Worm (Caenorhabditis elegans) whole organism, early embryonic: ENCODE measurements around the gene W04G3.12.
A peak's percentile ranks its signal among the peaks of the same experiment; 100 is the strongest.

ENCODE experiments used
- B0310.2 ChIP-seq: sonication (generic microtip); optimal IDR thresholded peaks from 2 replicates; lab custom pipeline; 2016; ENCODE audit warnings: mild to moderate bottlenecking, missing genetic modification characterization, missing compliant biosample characterization
- F13C5.2 ChIP-seq: sonication (generic microtip); optimal IDR thresholded peaks from 2 replicates; lab custom pipeline; 2017; ENCODE audit warnings: mild to moderate bottlenecking, missing genetic modification characterization, inconsistent platforms, missing compliant biosample characterization
- aly-1 ChIP-seq: sonication (generic microtip); optimal IDR thresholded peaks from 2 replicates; lab custom pipeline; 2016; ENCODE audit warnings: missing genetic modification characterization, missing compliant biosample characterization
- ama-1 ChIP-seq: fragments of 150-350 bp; optimal IDR thresholded peaks from 2 replicates; lab custom pipeline; 2014
- ceh-36 ChIP-seq: sonication (generic microtip); optimal IDR thresholded peaks from 2 replicates; lab custom pipeline; 2016; ENCODE audit warnings: missing genetic modification characterization, inconsistent platforms, missing compliant biosample characterization
- ets-7 ChIP-seq: sonication (generic microtip); optimal IDR thresholded peaks from 2 replicates; lab custom pipeline; 2016; ENCODE audit warnings: missing genotype, missing genetic modification characterization, missing compliant biosample characterization
- flt-1 ChIP-seq: fragments of 200-800 bp; sonication (Bioruptor generic); IDR thresholded peaks from 2 replicates; pipeline ENCODE4 v1.3.6; 2022; ENCODE audit warnings: missing genetic modification characterization, missing compliant biosample characterization
- hmbx-1 ChIP-seq: sonication (generic microtip); optimal IDR thresholded peaks from 2 replicates; lab custom pipeline; 2016; ENCODE audit warnings: mild to moderate bottlenecking, missing genetic modification characterization, missing compliant biosample characterization
- hmg-4 ChIP-seq: fragments of 200-800 bp; sonication (Bioruptor generic); optimal IDR thresholded peaks from 2 replicates; lab custom pipeline; 2018; ENCODE audit warnings: mild to moderate bottlenecking, missing genetic modification characterization, missing compliant biosample characterization
- hnd-1 ChIP-seq: sonication (generic microtip); optimal IDR thresholded peaks from 2 replicates; lab custom pipeline; 2016; ENCODE audit warnings: missing genetic modification characterization, missing compliant biosample characterization
- pes-1 ChIP-seq: fragments of 200-800 bp; sonication (Bioruptor generic); IDR thresholded peaks from 2 replicates; pipeline ENCODE4 v1.3.6; 2022; ENCODE audit warnings: missing genetic modification reagents, missing genetic modification characterization, missing compliant biosample characterization
- scrt-1 ChIP-seq: fragments of 200-800 bp; sonication (Bioruptor generic); IDR thresholded peaks from 2 replicates; pipeline ENCODE4 v1.3.6; 2022; ENCODE audit warnings: missing genetic modification characterization, missing compliant biosample characterization
- sea-1 ChIP-seq: fragments of 200-800 bp; sonication (Bioruptor generic); conservative IDR thresholded peaks from 2 replicates; pipeline ENCODE4 v1.3.6; 2022; ENCODE audit warnings: missing genetic modification characterization, missing compliant biosample characterization
- tbx-11 ChIP-seq: fragments of 200-800 bp; sonication (Bioruptor generic); IDR thresholded peaks from 2 replicates; pipeline ENCODE4 v1.3.6; 2022; ENCODE audit warnings: missing genetic modification characterization, missing compliant biosample characterization
- tbx-37 ChIP-seq: fragments of 200-800 bp; sonication (Bioruptor generic); conservative IDR thresholded peaks from 2 replicates; pipeline ENCODE4 v1.3.6; 2022; ENCODE audit warnings: missing genetic modification reagents, missing genetic modification characterization, missing compliant biosample characterization
- tra-4 ChIP-seq: sonication (generic microtip); optimal IDR thresholded peaks from 2 replicates; lab custom pipeline; 2017; ENCODE audit warnings: missing genetic modification characterization, missing compliant biosample characterization

Gene W04G3.12

ce11 chrX:11031047-11031695 is 45.4 kb downstream of the W04G3.12 start:
- TF ChIP-seq ceh-36 (tag; lab: Kevin White, UChicago) (peak; percentile 20), F13C5.2 (tag; lab: Kevin White, UChicago) (peak; percentile 40), scrt-1 (no peak), tbx-11 (no peak), pes-1 (GFP tag; lab: Robert Waterston, UW) (0 out of 2 replicates have a peak, but pooled peaks have one; percentile 19), hmg-4 (GFP tag; lab: Kevin White, UChicago) (peak; percentile 98), flt-1 (GFP tag; lab: Robert Waterston, UW) (peak; percentile 44; the same call in 1 of the 2 replicates), ets-7 (tag; lab: Kevin White, UChicago) (peak; percentile 74), tra-4 (peak; percentile 4)

DNA sequence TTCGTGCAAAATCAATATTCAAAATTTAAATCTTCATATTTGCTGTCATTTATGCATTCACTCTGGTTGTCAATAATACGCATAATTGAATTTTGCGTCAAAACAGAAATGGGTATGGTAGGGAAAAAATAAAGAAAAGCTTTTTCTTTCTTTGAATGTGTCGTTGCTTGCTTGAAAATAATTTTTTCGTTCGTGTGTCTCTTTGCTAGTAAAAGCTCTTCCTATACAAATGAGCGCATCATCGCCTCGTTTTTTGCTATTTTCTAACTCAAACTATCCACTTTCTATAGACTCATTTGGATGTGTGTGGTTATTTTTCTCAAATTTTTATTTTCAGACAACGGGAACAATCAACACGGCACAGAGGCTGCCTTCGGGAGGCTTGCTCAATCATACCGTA is 48.0 kb downstream of the W04G3.12 start, which contains the start of gene ldb-1:
ldb-1 (plus strand) TSS at position 301 of the 400 bp plus-strand sequence.
- no peak for TF ChIP-seq B0310.2 (tag; lab: Kevin White, UChicago)
- TF ChIP-seq F13C5.2 (tag; lab: Kevin White, UChicago), result no peak
- no peak for TF ChIP-seq hnd-1 (tag; lab: Kevin White, UChicago)
- no peak for TF ChIP-seq aly-1 (tag; lab: Kevin White, UChicago)
- no peak for TF ChIP-seq ceh-36 (tag; lab: Kevin White, UChicago)
- TF ChIP-seq tbx-37 (GFP tag; lab: Robert Waterston, UW), result no peak
- TF ChIP-seq sea-1 (GFP tag; lab: Robert Waterston, UW), result no peak
- no peak for TF ChIP-seq flt-1 (GFP tag; lab: Robert Waterston, UW)
- TF ChIP-seq scrt-1, result no peak
- no peak for TF ChIP-seq pes-1 (GFP tag; lab: Robert Waterston, UW)
- no peak for TF ChIP-seq ets-7 (tag; lab: Kevin White, UChicago)
- no peak for TF ChIP-seq ama-1 (lab: Kevin White, UChicago)
- TF ChIP-seq tra-4, result no peak
- no peak for TF ChIP-seq hmbx-1 (tag; lab: Kevin White, UChicago)
- no peak for TF ChIP-seq tbx-11
